Worm (Caenorhabditis elegans) whole organism, L4 larva: Measurements from ENCODE around the gene C53A5.9.

Experiments
- Y5F2A.4 ChIP-seq: fragments of 200-800 bp; sonication (Bioruptor generic); optimal IDR thresholded peaks from 2 replicates; lab custom pipeline; 2018; ENCODE audit warnings: mild to moderate bottlenecking, missing genetic modification characterization, missing compliant biosample characterization
- aha-1 ChIP-seq: fragments of 150-350 bp; peaks from one replicate; lab custom pipeline; 2014; ENCODE audit warnings: missing biosample characterization, missing genetic modification characterization
- ceh-82 ChIP-seq: sonication (generic microtip); optimal IDR thresholded peaks from 2 replicates; lab custom pipeline; 2017; ENCODE audit warnings: missing biosample characterization, missing genetic modification characterization
- dmd-9 ChIP-seq: fragments of 200-800 bp; sonication (Bioruptor generic); IDR thresholded peaks from 2 replicates; pipeline ENCODE4 v1.3.6; 2022; ENCODE audit warnings: missing genetic modification reagents, missing genetic modification characterization, missing compliant biosample characterization
- lin-13 ChIP-seq: fragments of 150-350 bp; optimal IDR thresholded peaks from 2 replicates; lab custom pipeline; 2014; ENCODE audit warnings: missing biosample characterization, missing genetic modification reagents, missing genetic modification characterization
- madf-9 ChIP-seq: fragments of 200-800 bp; sonication (Bioruptor generic); conservative IDR thresholded peaks from 2 replicates; pipeline ENCODE4 v1.3.6; 2022; ENCODE audit warnings: missing genetic modification reagents, missing genetic modification characterization, missing compliant biosample characterization
- mdl-1 ChIP-seq, 2 experiments: fragments of 150-350 bp in 1 of 2; sonication (generic microtip) in 1 of 2; optimal IDR thresholded peaks; 2 replicates each; lab custom pipeline; 2014 to 2017; ENCODE audit warnings: missing biosample characterization in 2 of 2, missing genetic modification characterization in 2 of 2
- mep-1 ChIP-seq: fragments of 150-350 bp; sonication (generic microtip); optimal IDR thresholded peaks from 3 replicates; lab custom pipeline; 2014; ENCODE audit warnings: missing biosample characterization, missing genetic modification characterization
- nhr-6 ChIP-seq: fragments of 150-350 bp; optimal IDR thresholded peaks from 2 replicates; lab custom pipeline; 2014; ENCODE audit warnings: missing biosample characterization, missing genetic modification characterization
- skn-1 ChIP-seq: fragments of 150-350 bp; optimal IDR thresholded peaks from 2 replicates; lab custom pipeline; 2014; ENCODE audit warnings: missing biosample characterization, missing genetic modification characterization
- tra-1 ChIP-seq: fragments of 200-800 bp; sonication (Bioruptor generic); IDR thresholded peaks from 2 replicates; pipeline ENCODE4 v1.3.6; 2022; ENCODE audit warnings: missing genetic modification reagents, missing genetic modification characterization, missing compliant biosample characterization

DNA sequence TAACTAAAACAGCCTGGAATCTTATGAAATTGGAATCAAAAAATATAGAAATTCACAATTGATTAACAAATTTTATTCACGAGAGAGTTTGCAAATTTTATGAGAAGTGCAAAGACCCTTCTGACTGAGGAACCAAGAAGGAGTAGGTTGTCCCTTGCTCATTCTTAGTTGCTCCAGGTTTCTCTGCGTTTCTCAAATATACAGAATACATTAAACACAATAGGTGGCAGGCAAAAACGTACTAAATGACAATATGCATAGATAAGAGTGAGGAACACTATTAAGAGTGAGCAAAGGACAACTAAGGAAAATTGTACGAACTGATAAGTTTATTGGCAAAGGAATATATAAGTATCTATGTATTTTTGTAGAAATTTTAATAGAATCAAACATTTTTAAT lies at the start of gene C53A5.9:
- no peak for TF ChIP-seq madf-9 (GFP tag; lab: Robert Waterston, UW)
- no peak for TF ChIP-seq nhr-6
- TF ChIP-seq dmd-9: no peak
- TF ChIP-seq mdl-1 (tag; optimal IDR thresholded peaks at IDR 0.05; lab: Kevin White, UChicago): no peak
- no peak for TF ChIP-seq aha-1 (tag; lab: Kevin White, UChicago)
- TF ChIP-seq skn-1: no peak
- no peak for TF ChIP-seq Y5F2A.4 (GFP tag; lab: Kevin White, UChicago)
- no peak for TF ChIP-seq lin-13 (GFP tag; lab: Kevin White, UChicago)
- no peak for TF ChIP-seq tra-1 (GFP tag; lab: Robert Waterston, UW)
- TF ChIP-seq mep-1 (tag; lab: Kevin White, UChicago): no peak
- no peak for TF ChIP-seq ceh-82 (tag; lab: Kevin White, UChicago)
